Worm (Caenorhabditis elegans): ENCODE measurements around the gene zhit-3.
A peak's percentile ranks its signal among the peaks of the same experiment; 100 is the strongest.

- TF ChIP-seq snpc-4 (tag; optimal IDR thresholded peaks at IDR 0.05) (peak; percentile 45), unc-39 (tag; optimal IDR thresholded peaks at IDR 0.05) (no peak), fkh-10 (GFP tag; optimal IDR thresholded peaks at IDR 0.05) (no peak), elt-1 (tag; optimal IDR thresholded peaks at IDR 0.05) (no peak), nhr-77 (tag; optimal IDR thresholded peaks at IDR 0.05) (no peak), nhr-12 (tag; optimal IDR thresholded peaks at IDR 0.05) (no peak), jun-1 (tag; optimal IDR thresholded peaks at IDR 0.05) (peak; percentile 10), nfya-1 (tag; optimal IDR thresholded peaks at IDR 0.05; ENCODE audit: insufficient read depth) (peak; percentile 45)
Observed at ce11 chrV:10178166-10178565, 33.8 kb downstream of the zhit-3 start.
